Worm (Caenorhabditis elegans): ENCODE measurements around the gene srz-69.

srz-69 gene

DNA sequence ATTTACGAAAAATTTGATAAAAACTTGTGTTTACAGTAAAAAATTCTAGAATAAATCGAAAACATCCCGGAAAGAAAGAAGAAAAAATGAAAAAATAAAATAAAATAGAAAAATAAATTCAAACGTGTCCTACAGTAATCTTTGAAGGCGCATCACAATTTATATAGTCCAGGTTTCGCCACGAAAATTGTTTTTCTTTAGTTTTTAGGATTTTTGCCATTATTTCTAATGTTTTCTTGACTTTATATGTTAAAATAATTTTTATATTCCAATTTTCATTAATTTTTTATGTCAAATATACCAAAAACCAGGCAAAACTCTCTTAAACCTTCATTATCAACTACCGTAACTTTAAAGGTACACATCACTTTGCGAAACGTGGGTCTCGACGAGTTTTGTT is 40.6 kb upstream of the srz-69 start:
- no peak for TF ChIP-seq tag-97 (GFP tag; IDR thresholded peaks at IDR 0.05)
- TF ChIP-seq ama-1 (optimal IDR thresholded peaks at IDR 0.05), result no peak
- TF ChIP-seq jun-1 (tag; optimal IDR thresholded peaks at IDR 0.05), result no peak
- no peak for TF ChIP-seq php-3 (GFP tag; IDR thresholded peaks at IDR 0.05)
- no peak for TF ChIP-seq madf-5 (GFP tag; IDR thresholded peaks at IDR 0.05)
- TF ChIP-seq set-16 (GFP tag; IDR thresholded peaks at IDR 0.05), result no peak
- no peak for TF ChIP-seq unc-39 (tag; optimal IDR thresholded peaks at IDR 0.05)
- TF ChIP-seq ceh-62 (tag; optimal IDR thresholded peaks at IDR 0.05), result no peak
- TF ChIP-seq fos-1 (tag; optimal IDR thresholded peaks at IDR 0.05), result no peak
- TF ChIP-seq lsy-2 (tag; optimal IDR thresholded peaks at IDR 0.05), result peak in 1 of 2 experiments; percentile 13
- TF ChIP-seq duxl-1 (tag; optimal IDR thresholded peaks at IDR 0.05; ENCODE audit: poor library complexity), result no peak
- no peak for TF ChIP-seq dve-1 (tag; optimal IDR thresholded peaks at IDR 0.05; ENCODE audit: insufficient read depth)
- TF ChIP-seq cey-2 (tag; optimal IDR thresholded peaks at IDR 0.05; ENCODE audit: borderline replicate concordance, insufficient read depth), result no peak
- TF ChIP-seq F49E8.2 (tag; optimal IDR thresholded peaks at IDR 0.05; ENCODE audit: borderline replicate concordance), result peak; percentile 3

DNA sequence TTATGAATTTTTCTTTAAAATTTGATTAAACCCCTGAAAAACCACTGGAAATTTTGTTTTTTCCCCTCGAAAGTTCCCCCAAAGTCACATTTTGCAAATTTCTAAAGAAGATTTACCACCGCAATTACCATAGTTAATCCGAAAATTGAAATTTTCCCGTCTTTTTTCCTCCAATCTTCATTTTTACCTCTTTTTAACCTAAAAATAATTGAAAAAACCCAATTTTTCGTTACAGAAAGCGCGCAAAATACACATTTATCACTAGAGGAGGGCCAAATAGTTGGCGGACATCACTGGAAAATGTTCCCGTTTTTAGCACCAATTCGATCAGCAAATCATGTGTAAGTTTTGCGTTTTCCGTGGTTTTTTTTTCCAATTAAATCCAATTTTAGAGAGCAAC is 39.6 kb upstream of the srz-69 start, which contains the start of gene unc-33:
Gene unc-33, plus strand, starts transcription at position 301 of the 400 bp plus-strand sequence.
- TF ChIP-seq ceh-82 (tag; optimal IDR thresholded peaks at IDR 0.05) (no peak), unc-62 (GFP tag; optimal IDR thresholded peaks at IDR 0.05 in 1 of 2) (peak in 1 of 2 experiments; percentile 11), unc-62 (tag; optimal IDR thresholded peaks at IDR 0.05) (no peak)

DNA sequence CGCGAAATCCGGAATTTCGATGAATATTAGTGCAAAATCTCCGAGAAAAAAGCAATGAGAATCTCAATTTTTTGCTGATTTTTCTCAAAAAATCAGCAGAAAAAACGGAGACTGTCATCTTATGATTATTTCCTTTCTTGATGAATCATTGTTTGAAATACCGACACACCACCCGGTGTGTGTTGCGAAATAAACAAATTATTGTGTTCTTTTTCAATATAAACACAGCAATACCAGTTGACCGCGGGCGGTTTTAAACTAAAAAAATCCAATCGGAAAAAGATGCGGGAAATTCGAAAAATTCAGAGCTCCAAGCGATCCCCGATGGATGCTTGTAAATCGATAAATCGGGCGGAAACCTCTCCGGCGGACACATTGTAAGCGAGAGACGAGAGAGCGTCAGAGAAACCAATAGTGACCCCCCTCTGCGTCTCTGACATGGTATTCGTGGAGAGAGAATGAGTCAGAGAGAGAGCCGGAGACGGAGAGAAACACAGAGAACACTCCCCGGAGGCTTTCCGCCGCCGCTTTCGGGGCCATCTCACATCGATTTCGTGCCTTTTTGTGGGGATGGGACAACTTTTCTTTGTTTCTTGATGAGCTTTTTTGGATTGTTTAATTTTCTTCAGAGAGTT is 38.5 kb upstream of the srz-69 start:
- TF ChIP-seq lin-29 (GFP tag; IDR thresholded peaks at IDR 0.05) (no peak), nhr-77 (tag; optimal IDR thresholded peaks at IDR 0.05) (no peak), lin-38 (GFP tag; IDR thresholded peaks at IDR 0.05) (peak; percentile 48; the same call in 1 of the 2 replicates), ZK546.5 (tag; optimal IDR thresholded peaks at IDR 0.05) (no peak), nhr-41 (GFP tag; IDR thresholded peaks at IDR 0.05) (no peak), ceh-28 (tag; optimal IDR thresholded peaks at IDR 0.05) (peak; percentile 50), zfp-3 (GFP tag; conservative IDR thresholded peaks at IDR 0.05) (no peak), mep-1 (tag; optimal IDR thresholded peaks at IDR 0.05) (peak; percentile 60), F37D6.2 (tag; optimal IDR thresholded peaks at IDR 0.05) (no peak), nhr-6 (tag; optimal IDR thresholded peaks at IDR 0.05) (no peak), egl-27 (tag; optimal IDR thresholded peaks at IDR 0.05) (no peak), saeg-2 (GFP tag; IDR thresholded peaks at IDR 0.05) (no peak), mxl-3 (GFP tag; optimal IDR thresholded peaks at IDR 0.05) (peak; percentile 43), ctbp-1 (GFP tag; IDR thresholded peaks at IDR 0.05) (0 out of 2 replicates have a peak, but pooled peaks have one; percentile 26), hmg-1.1 (GFP tag; IDR thresholded peaks at IDR 0.05) (peak; percentile 78), attf-4 (tag; optimal IDR thresholded peaks at IDR 0.05) (no peak), ceh-82 (tag; optimal IDR thresholded peaks at IDR 0.05) (no peak), hlh-11 (tag; optimal IDR thresholded peaks at IDR 0.05) (peak; percentile 51), lim-7 (GFP tag; IDR thresholded peaks at IDR 0.05) (0 out of 2 replicates have a peak, but pooled peaks have one; percentile 33), mdl-1 (tag; optimal IDR thresholded peaks at IDR 0.05) (peak in 1 of 2 experiments; percentile 13), rbr-2 (tag; optimal IDR thresholded peaks at IDR 0.05) (peak; percentile 63), arid-1 (GFP tag; conservative IDR thresholded peaks at IDR 0.05) (no peak), cey-2 (tag; optimal IDR thresholded peaks at IDR 0.05; ENCODE audit: borderline replicate concordance, insufficient read depth) (no peak), aha-1 (tag) (peak; percentile 47), daf-12 (tag; optimal IDR thresholded peaks at IDR 0.05) (no peak), F49E8.2 (tag; optimal IDR thresholded peaks at IDR 0.05; ENCODE audit: borderline replicate concordance) (no peak), Y75B8A.6 (GFP tag; IDR thresholded peaks at IDR 0.05) (no peak), nhr-10 (tag; optimal IDR thresholded peaks at IDR 0.05) (no peak), set-16 (GFP tag; IDR thresholded peaks at IDR 0.05) (peak; percentile 74), ces-1 (GFP tag; optimal IDR thresholded peaks at IDR 0.05) (no peak), T26A8.4 (GFP tag; IDR thresholded peaks at IDR 0.05) (0 out of 2 replicates have a peak, but pooled peaks have one; percentile 12), hlh-30 (tag; optimal IDR thresholded peaks at IDR 0.05; ENCODE audit: insufficient read depth) (peak; percentile 60), nhr-28 (tag; optimal IDR thresholded peaks at IDR 0.05) (peak; percentile 18)

Measured in whole organism, L4 larva.